Worm (Caenorhabditis elegans) whole organism, young adult: ENCODE measurements around the gene sbsp-1.
A peak's percentile ranks its signal among the peaks of the same experiment; 100 is the strongest.

ENCODE experiments used
- C17E4.6 ChIP-seq: fragments of 200-800 bp; sonication (Bioruptor generic); IDR thresholded peaks from 2 replicates; pipeline ENCODE4 v1.3.6; 2022; ENCODE audit warnings: missing genetic modification reagents, missing genetic modification characterization, missing compliant biosample characterization
- F22D6.2 ChIP-seq: sonication (generic microtip); optimal IDR thresholded peaks from 2 replicates; lab custom pipeline; 2016; ENCODE audit warnings: mild to moderate bottlenecking, missing genetic modification characterization, missing compliant biosample characterization
- F33H1.4 ChIP-seq: fragments of 200-800 bp; sonication (Bioruptor generic); IDR thresholded peaks from 2 replicates; pipeline ENCODE4 v1.3.6; 2022; ENCODE audit warnings: missing genetic modification reagents, missing genetic modification characterization, missing compliant biosample characterization
- F37B4.10 ChIP-seq: fragments of 200-800 bp; sonication (Bioruptor generic); IDR thresholded peaks from 2 replicates; pipeline ENCODE4 v1.3.6; 2022; ENCODE audit warnings: missing genetic modification characterization, missing compliant biosample characterization
- F52B5.7 ChIP-seq: sonication (generic microtip); optimal IDR thresholded peaks from 2 replicates; lab custom pipeline; 2016; ENCODE audit warnings: mild to moderate bottlenecking, missing genetic modification characterization, missing compliant biosample characterization
- F55B11.4 ChIP-seq: sonication (generic microtip); optimal IDR thresholded peaks from 2 replicates; lab custom pipeline; 2016; ENCODE audit warnings: missing compliant biosample characterization, missing genetic modification characterization, borderline replicate concordance; ENCODE audit not compliant: insufficient read depth
- F57C9.4 ChIP-seq: sonication (generic microtip); optimal IDR thresholded peaks from 2 replicates; lab custom pipeline; 2017; ENCODE audit warnings: mild to moderate bottlenecking, missing genetic modification characterization, missing compliant biosample characterization
- K12H6.12 ChIP-seq: fragments of 200-800 bp; sonication (Bioruptor generic); optimal IDR thresholded peaks from 2 replicates; lab custom pipeline; 2018; ENCODE audit warnings: mild to moderate bottlenecking, missing genetic modification characterization, missing compliant biosample characterization
- Y53F4B.3 ChIP-seq: fragments of 200-800 bp; sonication (Bioruptor generic); IDR thresholded peaks from 2 replicates; pipeline ENCODE4 v1.3.6; 2022; ENCODE audit warnings: missing genetic modification reagents, missing genetic modification characterization, missing compliant biosample characterization
- ZK185.1 ChIP-seq: sonication (generic microtip); optimal IDR thresholded peaks from 2 replicates; lab custom pipeline; 2016; ENCODE audit warnings: mild to moderate bottlenecking, missing genetic modification characterization, missing compliant biosample characterization; ENCODE audit not compliant: poor library complexity, severe bottlenecking
- aptf-3 ChIP-seq: fragments of 200-800 bp; sonication (Bioruptor generic); IDR thresholded peaks from 2 replicates; pipeline ENCODE4 v1.3.6; 2022; ENCODE audit warnings: missing genetic modification characterization, missing compliant biosample characterization
- atf-7 ChIP-seq: sonication (generic microtip); optimal IDR thresholded peaks from 2 replicates; lab custom pipeline; 2017; ENCODE audit warnings: mild to moderate bottlenecking, missing genetic modification characterization, missing compliant biosample characterization
- attf-6 ChIP-seq: fragments of 200-800 bp; sonication (Bioruptor generic); IDR thresholded peaks from 2 replicates; pipeline ENCODE4 v1.3.6; 2022; ENCODE audit warnings: missing genetic modification reagents, missing genetic modification characterization, missing compliant biosample characterization
- bed-1 ChIP-seq: fragments of 200-800 bp; sonication (Bioruptor generic); IDR thresholded peaks from 2 replicates; pipeline ENCODE4 v1.3.6; 2022; ENCODE audit warnings: missing genetic modification reagents, missing genetic modification characterization, missing compliant biosample characterization
- cebp-1 ChIP-seq, 2 experiments: fragments of 200-800 bp in 1 of 2; sonication (Bioruptor generic) in 1 of 2; sonication (generic microtip) in 1 of 2; IDR thresholded peaks in 1 of 2; optimal IDR thresholded peaks in 1 of 2; 2 replicates each; pipeline versions ENCODE4 v1.3.6 to Lab custom; 2017 to 2022; ENCODE audit warnings: missing compliant biosample characterization in 2 of 2, missing genetic modification characterization in 2 of 2, mild to moderate bottlenecking in 1 of 2, missing genetic modification reagents in 1 of 2, moderate library complexity in 1 of 2
- ceh-79 ChIP-seq: sonication (generic microtip); optimal IDR thresholded peaks from 2 replicates; lab custom pipeline; 2017; ENCODE audit warnings: mild to moderate bottlenecking, missing genetic modification characterization, missing compliant biosample characterization
- ceh-91 ChIP-seq: fragments of 200-800 bp; sonication (Bioruptor generic); IDR thresholded peaks from 2 replicates; pipeline ENCODE4 v1.3.6; 2022; ENCODE audit warnings: missing genetic modification reagents, missing genetic modification characterization, missing compliant biosample characterization
- chd-7 ChIP-seq: sonication (generic microtip); optimal IDR thresholded peaks from 2 replicates; lab custom pipeline; 2016; ENCODE audit warnings: mild to moderate bottlenecking, missing genetic modification characterization, moderate library complexity, missing compliant biosample characterization
- dox-1 ChIP-seq: fragments of 200-800 bp; sonication (Bioruptor generic); IDR thresholded peaks from 2 replicates; pipeline ENCODE4 v1.3.6; 2022; ENCODE audit warnings: missing genetic modification reagents, missing genetic modification characterization, missing compliant biosample characterization
- dpff-1 ChIP-seq: sonication (generic microtip); optimal IDR thresholded peaks from 2 replicates; lab custom pipeline; 2017; ENCODE audit warnings: mild to moderate bottlenecking, missing genetic modification characterization, missing compliant biosample characterization
- egrh-3 ChIP-seq: fragments of 200-800 bp; sonication (Bioruptor generic); IDR thresholded peaks from 2 replicates; pipeline ENCODE4 v1.3.6; 2022; ENCODE audit warnings: missing genetic modification reagents, missing genetic modification characterization, missing compliant biosample characterization
- ekl-4 ChIP-seq: fragments of 200-800 bp; sonication (Bioruptor generic); IDR thresholded peaks from 2 replicates; pipeline ENCODE4 v1.3.6; 2022; ENCODE audit warnings: missing genetic modification reagents, missing genetic modification characterization, missing compliant biosample characterization
- ets-4 ChIP-seq: fragments of 200-800 bp; sonication (Bioruptor generic); optimal IDR thresholded peaks from 2 replicates; lab custom pipeline; 2018; ENCODE audit warnings: mild to moderate bottlenecking, missing genetic modification characterization, missing compliant biosample characterization
- gei-17 ChIP-seq: fragments of 200-800 bp; sonication (Bioruptor generic); optimal IDR thresholded peaks from 2 replicates; lab custom pipeline; 2018; ENCODE audit warnings: mild to moderate bottlenecking, missing genetic modification characterization, missing compliant biosample characterization
- him-1 ChIP-seq: sonication (generic microtip); optimal IDR thresholded peaks from 2 replicates; lab custom pipeline; 2016; ENCODE audit warnings: missing genotype, missing genetic modification reagents, missing genetic modification characterization, missing compliant biosample characterization
- hlh-12 ChIP-seq: sonication (generic microtip); optimal IDR thresholded peaks from 2 replicates; lab custom pipeline; 2016; ENCODE audit warnings: missing genetic modification characterization, missing compliant biosample characterization
- lin-26 ChIP-seq: fragments of 200-800 bp; sonication (Bioruptor generic); IDR thresholded peaks from 2 replicates; pipeline ENCODE4 v1.3.6; 2022; ENCODE audit warnings: missing genetic modification reagents, missing genetic modification characterization, missing compliant biosample characterization
- madf-3 ChIP-seq: fragments of 200-800 bp; sonication (Bioruptor generic); IDR thresholded peaks from 2 replicates; pipeline ENCODE4 v1.3.6; 2022; ENCODE audit warnings: missing genetic modification reagents, missing genetic modification characterization, missing compliant biosample characterization
- madf-6 ChIP-seq: fragments of 200-800 bp; sonication (Bioruptor generic); IDR thresholded peaks from 2 replicates; pipeline ENCODE4 v1.3.6; 2022; ENCODE audit warnings: missing genetic modification reagents, missing genetic modification characterization, missing compliant biosample characterization
- mcd-1 ChIP-seq: fragments of 200-800 bp; sonication (Bioruptor generic); IDR thresholded peaks from 2 replicates; pipeline ENCODE4 v1.3.6; 2022; ENCODE audit warnings: missing genetic modification reagents, missing genetic modification characterization, missing compliant biosample characterization
- nfyb-1 ChIP-seq: fragments of 200-800 bp; sonication (Bioruptor generic); IDR thresholded peaks from 2 replicates; pipeline ENCODE4 v1.3.6; 2022; ENCODE audit warnings: missing genetic modification reagents, missing genetic modification characterization, missing compliant biosample characterization
- nhr-179 ChIP-seq: sonication (generic microtip); optimal IDR thresholded peaks from 2 replicates; lab custom pipeline; 2016; ENCODE audit warnings: mild to moderate bottlenecking, missing genetic modification characterization, missing compliant biosample characterization
- nhr-27 ChIP-seq: fragments of 200-800 bp; sonication (Bioruptor generic); optimal IDR thresholded peaks from 2 replicates; lab custom pipeline; 2018; ENCODE audit warnings: mild to moderate bottlenecking, missing genetic modification characterization, moderate library complexity, missing compliant biosample characterization
- nhr-80 ChIP-seq: sonication (generic microtip); optimal IDR thresholded peaks from 2 replicates; lab custom pipeline; 2016; ENCODE audit warnings: missing genetic modification characterization, missing compliant biosample characterization
- pha-4 ChIP-seq: fragments of 150-350 bp; sonication (generic microtip); optimal IDR thresholded peaks from 2 replicates; lab custom pipeline; 2014; ENCODE audit warnings: missing biosample characterization, missing genetic modification reagents, missing genetic modification characterization
- rcor-1 ChIP-seq: fragments of 200-800 bp; sonication (Bioruptor generic); IDR thresholded peaks from 2 replicates; pipeline ENCODE4 v1.3.6; 2022; ENCODE audit warnings: missing genetic modification reagents, missing genetic modification characterization, missing compliant biosample characterization
- repo-1 ChIP-seq: sonication (generic microtip); optimal IDR thresholded peaks from 2 replicates; lab custom pipeline; 2017; ENCODE audit warnings: mild to moderate bottlenecking, missing genetic modification characterization, missing compliant biosample characterization
- somi-1 ChIP-seq: fragments of 200-800 bp; sonication (Bioruptor generic); optimal IDR thresholded peaks from 2 replicates; lab custom pipeline; 2018; ENCODE audit warnings: mild to moderate bottlenecking, missing genetic modification characterization, missing compliant biosample characterization
- zfh-2 ChIP-seq: fragments of 200-800 bp; sonication (Bioruptor generic); conservative IDR thresholded peaks from 2 replicates; pipeline ENCODE4 v1.3.6; 2022; ENCODE audit warnings: missing genetic modification reagents, missing genetic modification characterization, missing compliant biosample characterization
- ztf-26 ChIP-seq: sonication (generic microtip); optimal IDR thresholded peaks from 2 replicates; lab custom pipeline; 2017; ENCODE audit warnings: missing genetic modification characterization, missing compliant biosample characterization
- ztf-28 ChIP-seq: fragments of 200-800 bp; sonication (Bioruptor generic); IDR thresholded peaks from 2 replicates; pipeline ENCODE4 v1.3.6; 2022; ENCODE audit warnings: missing genetic modification reagents, missing genetic modification characterization, missing compliant biosample characterization
- ztf-6 ChIP-seq: fragments of 200-800 bp; sonication (Bioruptor generic); IDR thresholded peaks from 2 replicates; pipeline ENCODE4 v1.3.6; 2022; ENCODE audit warnings: missing genetic modification reagents, missing genetic modification characterization, missing compliant biosample characterization

The sbsp-1 gene

ce11 chrIII:10816800-10817418 is 15.8 kb upstream of the sbsp-1 start, which contains the start of gene sca-1:
Gene sca-1, minus strand, starts transcription at chrIII:10816850.
- TF ChIP-seq zfh-2 (GFP tag; lab: Robert Waterston, UW) (peak; percentile 87), madf-3 (GFP tag; lab: Robert Waterston, UW) (no peak), nhr-80 (tag; lab: Kevin White, UChicago) (no peak), dpff-1 (tag; lab: Kevin White, UChicago) (no peak), F52B5.7 (tag; lab: Kevin White, UChicago) (peak; percentile 32), cebp-1 (GFP tag; IDR thresholded peaks at IDR 0.05; lab: Robert Waterston, UW) (no peak), cebp-1 (tag; optimal IDR thresholded peaks at IDR 0.05; lab: Kevin White, UChicago) (no peak), attf-6 (no peak), hlh-12 (no peak), F22D6.2 (tag; lab: Kevin White, UChicago) (no peak), mcd-1 (GFP tag; lab: Robert Waterston, UW) (0 out of 2 replicates have a peak, but pooled peaks have one; percentile 24), ceh-79 (tag; lab: Kevin White, UChicago) (peak; percentile 7), ekl-4 (no peak), K12H6.12 (tag; lab: Kevin White, UChicago) (no peak), ztf-6 (GFP tag; lab: Robert Waterston, UW) (no peak), gei-17 (GFP tag; lab: Kevin White, UChicago) (no peak), repo-1 (peak; percentile 31), aptf-3 (GFP tag; lab: Robert Waterston, UW) (no peak), pha-4 (no peak), atf-7 (tag; lab: Kevin White, UChicago) (peak; percentile 1), nhr-179 (tag; lab: Kevin White, UChicago) (no peak), ceh-91 (GFP tag; lab: Robert Waterston, UW) (no peak), him-1 (no peak), chd-7 (peak; percentile 51), F33H1.4 (no peak), nhr-27 (tag; lab: Kevin White, UChicago) (no peak), ets-4 (no peak), somi-1 (GFP tag; lab: Kevin White, UChicago) (peak; percentile 55), nfyb-1 (GFP tag; lab: Robert Waterston, UW) (no peak), ztf-26 (tag; lab: Kevin White, UChicago) (no peak), ztf-28 (GFP tag; lab: Robert Waterston, UW) (no peak), F55B11.4 (tag; lab: Kevin White, UChicago) (no peak), F37B4.10 (GFP tag; lab: Robert Waterston, UW) (0 out of 2 replicates have a peak, but pooled peaks have one; percentile 72), C17E4.6 (GFP tag; lab: Robert Waterston, UW) (no peak), Y53F4B.3 (no peak), egrh-3 (GFP tag; lab: Robert Waterston, UW) (peak; percentile 56; the same call in 1 of the 2 replicates), ZK185.1 (tag; lab: Kevin White, UChicago) (no peak), bed-1 (0 out of 2 replicates have a peak, but pooled peaks have one; percentile 17), madf-6 (GFP tag; lab: Robert Waterston, UW) (no peak), dox-1 (GFP tag; lab: Robert Waterston, UW) (no peak), rcor-1 (GFP tag; lab: Robert Waterston, UW) (no peak), F57C9.4 (tag; lab: Kevin White, UChicago) (no peak), lin-26 (no peak)
